Fruit fly (Drosophila melanogaster): ENCODE results near the gene Mur29B.
A peak's percentile ranks its signal among the peaks of the same experiment; 100 is the strongest.

The Mur29B gene

dm6 chr2L:8393122-8393521, 41.1 kb downstream of the Mur29B start, which contains the start of gene Acp29AB:
Gene Acp29AB (minus strand): TSS chr2L:8393222.
- TF ChIP-seq CG17801 (GFP tag; optimal IDR thresholded peaks at IDR 0.05; ENCODE audit: partially characterized antibody): no peak

DNA sequence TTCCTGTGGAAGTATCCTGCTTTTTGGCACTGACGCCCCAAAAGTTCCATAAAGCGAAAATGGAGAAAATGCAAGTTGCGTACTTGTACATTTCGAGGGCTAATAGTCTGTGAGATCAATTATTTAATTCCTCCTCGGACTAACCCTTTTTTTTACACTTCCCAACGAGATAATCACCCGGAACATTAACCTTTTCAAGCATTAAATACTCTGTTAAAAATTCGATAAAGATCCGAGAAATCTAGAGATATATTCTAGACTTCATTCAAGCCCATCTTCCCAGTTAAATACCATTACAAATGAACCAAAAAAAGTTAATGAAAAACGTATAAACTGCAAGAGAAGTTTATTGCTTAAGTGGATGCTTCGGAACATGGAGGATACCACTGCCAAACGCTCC, 42.2 kb downstream of the Mur29B start, which contains the start of gene lectin-29Ca:
Gene lectin-29Ca, minus strand, starts transcription at position 101 of the 400 bp plus-strand sequence.
- no peak for TF ChIP-seq CG17801 (GFP tag; optimal IDR thresholded peaks at IDR 0.05; ENCODE audit: partially characterized antibody)

dm6 chr2L:8394840-8395239, 42.9 kb downstream of the Mur29B start, which contains the start of gene Peritrophin-15b:
Gene Peritrophin-15b (minus strand): TSS chr2L:8394940.
- no peak for TF ChIP-seq CG17801 (GFP tag; optimal IDR thresholded peaks at IDR 0.05; ENCODE audit: partially characterized antibody)

DNA sequence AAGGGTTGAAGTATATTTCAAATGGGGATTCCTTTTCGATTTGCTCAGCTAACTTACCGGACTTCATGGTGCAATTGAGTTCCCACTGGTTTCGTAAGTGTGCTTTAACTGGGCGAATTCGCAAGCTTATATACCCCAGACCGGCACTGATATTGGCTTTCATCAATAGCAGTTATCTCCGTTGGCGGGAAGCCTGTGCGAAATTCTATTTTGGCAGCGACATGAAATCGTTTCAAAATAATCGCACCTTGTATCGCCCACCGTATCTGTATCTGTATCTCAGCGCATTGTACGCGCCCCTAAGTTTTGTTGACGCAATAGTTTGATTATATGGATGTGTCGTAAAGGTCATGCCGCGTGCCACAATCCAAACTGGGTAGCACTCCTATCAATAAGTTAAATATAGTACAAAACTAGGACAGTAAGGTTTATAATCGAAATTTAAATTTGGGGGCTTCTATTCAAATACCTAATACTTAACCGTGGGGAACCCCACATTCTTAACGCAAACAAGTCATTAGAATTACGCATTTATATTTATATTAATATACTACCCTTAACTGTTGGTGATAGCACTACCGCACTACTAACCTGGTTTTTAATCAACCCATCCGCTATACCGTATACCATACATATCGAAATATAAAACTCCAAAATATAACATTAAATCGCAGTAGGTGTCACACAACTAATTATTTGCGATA, 44.2 kb downstream of the Mur29B start, which contains the start of the genes Peritrophin-15a and CG13385:
Gene Peritrophin-15a, minus strand, starts transcription at position 101 of the 704 bp plus-strand sequence.
Gene CG13385, plus strand, starts transcription at position 654 of the 704 bp plus-strand sequence.
- no peak for TF ChIP-seq CG17801 (GFP tag; optimal IDR thresholded peaks at IDR 0.05; ENCODE audit: partially characterized antibody)

- no peak for TF ChIP-seq CG17801 (GFP tag; optimal IDR thresholded peaks at IDR 0.05; ENCODE audit: partially characterized antibody)
Measured at dm6 chr2L:8398721-8399120, 46.7 kb downstream of the Mur29B start, which contains the start of gene CG13386. Gene CG13386 (plus strand): TSS chr2L:8399021.

dm6 chr2L:8399863-8400598, 48.0 kb downstream of the Mur29B start, which contains the start of gene CG31898:
Gene CG31898 (plus strand): TSS chr2L:8400421.
- TF ChIP-seq CG17801 (GFP tag; optimal IDR thresholded peaks at IDR 0.05; ENCODE audit: partially characterized antibody): no peak

dm6 chr2L:8402928-8403285, 50.9 kb downstream of the Mur29B start, which contains the start of gene fy:
Gene fy (minus strand): TSS chr2L:8403280.
- TF ChIP-seq CG17801 (GFP tag; optimal IDR thresholded peaks at IDR 0.05; ENCODE audit: partially characterized antibody): no peak

- peak; percentile 67 for TF ChIP-seq CG17801 (GFP tag; optimal IDR thresholded peaks at IDR 0.05; ENCODE audit: partially characterized antibody)
Measured at dm6 chr2L:8403286-8404270, 51.6 kb downstream of the Mur29B start, which contains the start of gene emb. Gene emb (plus strand): TSS chr2L:8403573.

Measured in ovary, adult (tissue).